Worm (Caenorhabditis elegans): Measurements from ENCODE around the gene T05B9.1.

- TF ChIP-seq flt-1 (GFP tag; IDR thresholded peaks at IDR 0.05), result no peak
- no peak for TF ChIP-seq ceh-13 (GFP tag; optimal IDR thresholded peaks at IDR 0.05)
- no peak for TF ChIP-seq tbx-37 (GFP tag; conservative IDR thresholded peaks at IDR 0.05)
- TF ChIP-seq ama-1 (optimal IDR thresholded peaks at IDR 0.05), result no peak
- no peak for TF ChIP-seq hmg-4 (GFP tag; optimal IDR thresholded peaks at IDR 0.05)
- TF ChIP-seq aly-1 (tag; optimal IDR thresholded peaks at IDR 0.05), result no peak
- no peak for TF ChIP-seq B0310.2 (tag; optimal IDR thresholded peaks at IDR 0.05)
- TF ChIP-seq ceh-36 (tag; optimal IDR thresholded peaks at IDR 0.05), result no peak
- TF ChIP-seq ets-7 (tag; optimal IDR thresholded peaks at IDR 0.05), result no peak
- no peak for TF ChIP-seq scrt-1 (GFP tag; IDR thresholded peaks at IDR 0.05)
Measured at ce11 chrII:11221771-11222355, 39.1 kb downstream of the T05B9.1 start, which contains the start of gene plpr-1.

Measured in whole organism, early embryonic.